Fruit fly (Drosophila melanogaster) whole organism, wandering third instar larva: ENCODE data around the gene CG13460.

Source experiments
- Abd-B ChIP-seq: fragments of >200 bp; optimal IDR thresholded peaks from 2 replicates; lab custom pipeline; 2017; ENCODE audit warnings: missing biosample characterization, missing genetic modification characterization
- CG9705 ChIP-seq: fragments of 200-800 bp; sonication (Bioruptor generic); optimal IDR thresholded peaks from 2 replicates; lab custom pipeline; 2018; ENCODE audit warnings: missing biosample characterization, mild to moderate bottlenecking, missing genetic modification characterization
- HLH106 ChIP-seq: fragments of 200-800 bp; optimal IDR thresholded peaks from 3 replicates; lab custom pipeline; 2019; ENCODE audit warnings: missing biosample characterization, mild to moderate bottlenecking, missing genetic modification characterization, moderate library complexity
- Hr83 ChIP-seq: fragments of 200-300 bp; sonication (Bioruptor generic); optimal IDR thresholded peaks from 2 replicates; lab custom pipeline; 2016; ENCODE audit warnings: missing biosample characterization, mild to moderate bottlenecking, missing genetic modification characterization, moderate library complexity; ENCODE audit not compliant: poor library complexity, severe bottlenecking
- Myc ChIP-seq: fragments of >200 bp; optimal IDR thresholded peaks from 2 replicates; lab custom pipeline; 2017
- brk ChIP-seq: fragments of 200-800 bp; sonication (Bioruptor generic); optimal IDR thresholded peaks from 2 replicates; lab custom pipeline; 2016; ENCODE audit warnings: missing biosample characterization, mild to moderate bottlenecking, missing genetic modification characterization
- dmrt93B ChIP-seq: fragments of 200-800 bp; sonication (Bioruptor generic); optimal IDR thresholded peaks from 2 replicates; lab custom pipeline; 2018; ENCODE audit warnings: missing biosample characterization, mild to moderate bottlenecking, missing genetic modification characterization
- h ChIP-seq: fragments of 200-800 bp; sonication (Bioruptor generic); optimal IDR thresholded peaks from 3 replicates; lab custom pipeline; 2016; ENCODE audit warnings: missing biosample characterization, mild to moderate bottlenecking, missing genetic modification characterization
- lola ChIP-seq: fragments of >200 bp; optimal IDR thresholded peaks from 2 replicates; lab custom pipeline; 2017; ENCODE audit warnings: missing biosample characterization, missing genetic modification characterization
- rgr ChIP-seq: fragments of 200-800 bp; sonication (Bioruptor generic); optimal IDR thresholded peaks from 3 replicates; lab custom pipeline; 2016; ENCODE audit warnings: missing biosample characterization, mild to moderate bottlenecking, missing genetic modification characterization
- sage ChIP-seq: fragments of 200-800 bp; sonication (Bioruptor generic); optimal IDR thresholded peaks from 2 replicates; lab custom pipeline; 2016; ENCODE audit warnings: missing biosample characterization, mild to moderate bottlenecking, missing genetic modification characterization

- TF ChIP-seq brk (no peak), h (GFP tag; lab: Kevin White, UChicago) (no peak), rgr (GFP tag; lab: Kevin White, UChicago) (no peak), CG9705 (GFP tag; lab: Kevin White, UChicago) (no peak), Abd-B (GFP tag; lab: Kevin White, UChicago) (no peak), dmrt93B (no peak), Myc (lab: Kevin White, UChicago) (no peak), Hr83 (GFP tag; lab: Kevin White, UChicago) (no peak), HLH106 (tag; lab: Kevin White, UChicago) (no peak), lola (no peak), sage (GFP tag; lab: Kevin White, UChicago) (no peak)
Observed at dm6 chr3L:15061605-15062004, at the start of gene CG13460.
